Worm (Caenorhabditis elegans) whole organism, young adult: ENCODE data around the gene ghi-1.

Experiments used
- B0019.2 ChIP-seq: fragments of 200-800 bp; sonication (Bioruptor generic); conservative IDR thresholded peaks from 2 replicates; pipeline ENCODE4 v1.3.6; 2022; ENCODE audit warnings: missing genetic modification reagents, missing genetic modification characterization, missing compliant biosample characterization
- B0035.1 ChIP-seq: sonication (generic microtip); optimal IDR thresholded peaks from 2 replicates; lab custom pipeline; 2016; ENCODE audit warnings: missing genetic modification characterization, mild to moderate bottlenecking, missing compliant biosample characterization, missing genotype, missing genetic modification reagents
- F23B12.7 ChIP-seq: sonication (generic microtip); optimal IDR thresholded peaks from 2 replicates; lab custom pipeline; 2017; ENCODE audit warnings: missing genetic modification characterization, mild to moderate bottlenecking, missing compliant biosample characterization, antibody characterized with exemption, moderate library complexity; ENCODE audit not compliant: insufficient read depth
- F49E8.2 ChIP-seq: sonication (generic microtip); optimal IDR thresholded peaks from 3 replicates; lab custom pipeline; 2017; ENCODE audit warnings: missing genetic modification characterization, mild to moderate bottlenecking, missing compliant biosample characterization, antibody characterized with exemption, moderate library complexity; ENCODE audit not compliant: insufficient read depth
- F52B5.7 ChIP-seq: sonication (generic microtip); optimal IDR thresholded peaks from 2 replicates; lab custom pipeline; 2016; ENCODE audit warnings: mild to moderate bottlenecking, missing genetic modification characterization, missing compliant biosample characterization
- F57C9.4 ChIP-seq: sonication (generic microtip); optimal IDR thresholded peaks from 2 replicates; lab custom pipeline; 2017; ENCODE audit warnings: mild to moderate bottlenecking, missing genetic modification characterization, missing compliant biosample characterization
- K12H6.12 ChIP-seq: fragments of 200-800 bp; sonication (Bioruptor generic); optimal IDR thresholded peaks from 2 replicates; lab custom pipeline; 2018; ENCODE audit warnings: mild to moderate bottlenecking, missing genetic modification characterization, missing compliant biosample characterization
- Y56A3A.18 ChIP-seq: fragments of 200-800 bp; sonication (Bioruptor generic); IDR thresholded peaks from 2 replicates; pipeline ENCODE4 v1.3.6; 2022; ENCODE audit warnings: missing genetic modification reagents, missing genetic modification characterization, missing compliant biosample characterization
- Y67H2A.10 ChIP-seq: fragments of 200-800 bp; sonication (Bioruptor generic); conservative IDR thresholded peaks from 2 replicates; pipeline ENCODE4 v1.3.6; 2022; ENCODE audit warnings: missing genetic modification reagents, missing genetic modification characterization, missing compliant biosample characterization
- Y79H2A.3 ChIP-seq: fragments of 200-800 bp; sonication (Bioruptor generic); conservative IDR thresholded peaks from 2 replicates; pipeline ENCODE4 v1.3.6; 2022; ENCODE audit warnings: missing genetic modification reagents, missing genetic modification characterization, missing compliant biosample characterization
- akir-1 ChIP-seq: fragments of 200-800 bp; sonication (Bioruptor generic); optimal IDR thresholded peaks from 2 replicates; lab custom pipeline; 2018; ENCODE audit warnings: mild to moderate bottlenecking, missing genetic modification characterization, moderate library complexity, missing compliant biosample characterization
- aptf-2 ChIP-seq: fragments of 200-800 bp; sonication (Bioruptor generic); conservative IDR thresholded peaks from 2 replicates; pipeline ENCODE4 v1.3.6; 2022; ENCODE audit warnings: missing genetic modification reagents, missing genetic modification characterization, missing compliant biosample characterization
- attf-6 ChIP-seq: fragments of 200-800 bp; sonication (Bioruptor generic); IDR thresholded peaks from 2 replicates; pipeline ENCODE4 v1.3.6; 2022; ENCODE audit warnings: missing genetic modification reagents, missing genetic modification characterization, missing compliant biosample characterization
- cebp-1 ChIP-seq, 2 experiments: fragments of 200-800 bp in 1 of 2; sonication (Bioruptor generic) in 1 of 2; sonication (generic microtip) in 1 of 2; IDR thresholded peaks in 1 of 2; optimal IDR thresholded peaks in 1 of 2; 2 replicates each; pipeline versions ENCODE4 v1.3.6 to Lab custom; 2017 to 2022; ENCODE audit warnings: missing compliant biosample characterization in 2 of 2, missing genetic modification characterization in 2 of 2, mild to moderate bottlenecking in 1 of 2, missing genetic modification reagents in 1 of 2, moderate library complexity in 1 of 2
- ceh-58 ChIP-seq: fragments of 200-800 bp; sonication (Bioruptor generic); IDR thresholded peaks from 2 replicates; pipeline ENCODE4 v1.3.6; 2022; ENCODE audit warnings: missing genetic modification characterization, missing compliant biosample characterization
- ceh-79 ChIP-seq: sonication (generic microtip); optimal IDR thresholded peaks from 2 replicates; lab custom pipeline; 2017; ENCODE audit warnings: mild to moderate bottlenecking, missing genetic modification characterization, missing compliant biosample characterization
- ceh-91 ChIP-seq: fragments of 200-800 bp; sonication (Bioruptor generic); IDR thresholded peaks from 2 replicates; pipeline ENCODE4 v1.3.6; 2022; ENCODE audit warnings: missing genetic modification reagents, missing genetic modification characterization, missing compliant biosample characterization
- egl-18 ChIP-seq: fragments of 200-800 bp; sonication (Bioruptor generic); IDR thresholded peaks from 2 replicates; pipeline ENCODE4 v1.3.6; 2022; ENCODE audit warnings: missing genetic modification reagents, missing genetic modification characterization, missing compliant biosample characterization
- ekl-4 ChIP-seq: fragments of 200-800 bp; sonication (Bioruptor generic); IDR thresholded peaks from 2 replicates; pipeline ENCODE4 v1.3.6; 2022; ENCODE audit warnings: missing genetic modification reagents, missing genetic modification characterization, missing compliant biosample characterization
- gei-17 ChIP-seq: fragments of 200-800 bp; sonication (Bioruptor generic); optimal IDR thresholded peaks from 2 replicates; lab custom pipeline; 2018; ENCODE audit warnings: mild to moderate bottlenecking, missing genetic modification characterization, missing compliant biosample characterization
- lin-26 ChIP-seq: fragments of 200-800 bp; sonication (Bioruptor generic); IDR thresholded peaks from 2 replicates; pipeline ENCODE4 v1.3.6; 2022; ENCODE audit warnings: missing genetic modification reagents, missing genetic modification characterization, missing compliant biosample characterization
- lir-1 ChIP-seq: fragments of 200-800 bp; sonication (Bioruptor generic); conservative IDR thresholded peaks from 2 replicates; pipeline ENCODE4 v1.3.6; 2022; ENCODE audit warnings: missing genetic modification reagents, missing genetic modification characterization, missing compliant biosample characterization
- lsl-1 ChIP-seq: fragments of 200-800 bp; sonication (Bioruptor generic); optimal IDR thresholded peaks from 2 replicates; lab custom pipeline; 2018; ENCODE audit warnings: mild to moderate bottlenecking, missing genetic modification characterization, moderate library complexity, missing compliant biosample characterization
- madf-6 ChIP-seq: fragments of 200-800 bp; sonication (Bioruptor generic); IDR thresholded peaks from 2 replicates; pipeline ENCODE4 v1.3.6; 2022; ENCODE audit warnings: missing genetic modification reagents, missing genetic modification characterization, missing compliant biosample characterization
- mcd-1 ChIP-seq: fragments of 200-800 bp; sonication (Bioruptor generic); IDR thresholded peaks from 2 replicates; pipeline ENCODE4 v1.3.6; 2022; ENCODE audit warnings: missing genetic modification reagents, missing genetic modification characterization, missing compliant biosample characterization
- mes-4 ChIP-seq: sonication (generic microtip); optimal IDR thresholded peaks from 2 replicates; lab custom pipeline; 2016; ENCODE audit warnings: missing genotype, missing genetic modification characterization, missing compliant biosample characterization
- nfya-2 ChIP-seq: fragments of 200-800 bp; sonication (Bioruptor generic); IDR thresholded peaks from 2 replicates; pipeline ENCODE4 v1.3.6; 2022; ENCODE audit warnings: missing genetic modification reagents, missing genetic modification characterization, missing compliant biosample characterization
- nhr-27 ChIP-seq: fragments of 200-800 bp; sonication (Bioruptor generic); optimal IDR thresholded peaks from 2 replicates; lab custom pipeline; 2018; ENCODE audit warnings: mild to moderate bottlenecking, missing genetic modification characterization, moderate library complexity, missing compliant biosample characterization
- nhr-90 ChIP-seq: sonication (generic microtip); optimal IDR thresholded peaks from 2 replicates; lab custom pipeline; 2016; ENCODE audit warnings: missing genotype, mild to moderate bottlenecking, missing genetic modification characterization, missing compliant biosample characterization
- tbp1 ChIP-seq: fragments of 200-800 bp; sonication (Bioruptor generic); optimal IDR thresholded peaks from 2 replicates; lab custom pipeline; 2018; ENCODE audit warnings: mild to moderate bottlenecking, missing genetic modification characterization, missing compliant biosample characterization
- xnd-1 ChIP-seq: sonication (generic microtip); optimal IDR thresholded peaks from 2 replicates; lab custom pipeline; 2016; ENCODE audit warnings: missing genotype, missing genetic modification reagents, missing genetic modification characterization, missing compliant biosample characterization
- zfh-2 ChIP-seq: fragments of 200-800 bp; sonication (Bioruptor generic); conservative IDR thresholded peaks from 2 replicates; pipeline ENCODE4 v1.3.6; 2022; ENCODE audit warnings: missing genetic modification reagents, missing genetic modification characterization, missing compliant biosample characterization
- ztf-22 ChIP-seq: fragments of 200-800 bp; sonication (Bioruptor generic); optimal IDR thresholded peaks from 2 replicates; lab custom pipeline; 2018; ENCODE audit warnings: mild to moderate bottlenecking, missing genetic modification characterization, moderate library complexity, missing compliant biosample characterization
- ztf-25 ChIP-seq: fragments of 200-800 bp; sonication (Bioruptor generic); IDR thresholded peaks from 2 replicates; pipeline ENCODE4 v1.3.6; 2022; ENCODE audit warnings: missing genetic modification reagents, missing genetic modification characterization, missing compliant biosample characterization
- ztf-26 ChIP-seq: sonication (generic microtip); optimal IDR thresholded peaks from 2 replicates; lab custom pipeline; 2017; ENCODE audit warnings: missing genetic modification characterization, missing compliant biosample characterization

ghi-1 gene

ce11 chrII:11680220-11680619 lies 33.7 kb downstream of the ghi-1 start:
- TF ChIP-seq zfh-2: no peak
- TF ChIP-seq ztf-22 (GFP tag; lab: Kevin White, UChicago): no peak
- TF ChIP-seq F52B5.7 (tag; lab: Kevin White, UChicago): no peak
- TF ChIP-seq lsl-1: peak; percentile 91
- TF ChIP-seq mcd-1 (GFP tag; lab: Robert Waterston, UW): no peak
- no peak for TF ChIP-seq B0035.1 (tag; lab: Kevin White, UChicago)
- no peak for TF ChIP-seq Y67H2A.10 (GFP tag; lab: Robert Waterston, UW)
- TF ChIP-seq B0019.2 (GFP tag; lab: Robert Waterston, UW): peak; percentile 63; the same call in 1 of the 2 replicates
- TF ChIP-seq cebp-1 (GFP tag; IDR thresholded peaks at IDR 0.05; lab: Robert Waterston, UW): no peak
- peak; percentile 69 for TF ChIP-seq cebp-1 (tag; optimal IDR thresholded peaks at IDR 0.05; lab: Kevin White, UChicago)
- TF ChIP-seq madf-6 (GFP tag; lab: Robert Waterston, UW): peak; percentile 42; the same call in 1 of the 2 replicates
- TF ChIP-seq F49E8.2 (tag; lab: Kevin White, UChicago): no peak
- TF ChIP-seq xnd-1: peak; percentile 12
- no peak for TF ChIP-seq ekl-4 (GFP tag; lab: Robert Waterston, UW)

- TF ChIP-seq lin-26 (GFP tag; lab: Robert Waterston, UW) (no peak), Y79H2A.3 (GFP tag; lab: Robert Waterston, UW) (no peak), egl-18 (no peak), attf-6 (no peak), F57C9.4 (tag; lab: Kevin White, UChicago) (no peak), madf-6 (GFP tag; lab: Robert Waterston, UW) (no peak), nhr-27 (tag; lab: Kevin White, UChicago) (no peak), Y56A3A.18 (GFP tag; lab: Robert Waterston, UW) (no peak), gei-17 (GFP tag; lab: Kevin White, UChicago) (no peak), F23B12.7 (tag; lab: Kevin White, UChicago) (no peak), ztf-26 (tag; lab: Kevin White, UChicago) (no peak), akir-1 (no peak), lir-1 (no peak), ceh-79 (tag; lab: Kevin White, UChicago) (no peak), B0019.2 (GFP tag; lab: Robert Waterston, UW) (no peak), ztf-25 (GFP tag; lab: Robert Waterston, UW) (no peak)
These were observed 34.7 kb downstream of the ghi-1 start, which contains the start of the genes sfxn-1.4 and C47D12.4 for ce11 chrII:11681136-11681824. Gene sfxn-1.4 (minus strand): TSS chrII:11681236. Gene C47D12.4 (plus strand): TSS chrII:11681774.

- TF ChIP-seq ceh-58 (GFP tag; lab: Robert Waterston, UW) (no peak), aptf-2 (GFP tag; lab: Robert Waterston, UW) (no peak), nfya-2 (GFP tag; lab: Robert Waterston, UW) (no peak), nhr-90 (tag; lab: Kevin White, UChicago) (no peak), Y79H2A.3 (GFP tag; lab: Robert Waterston, UW) (no peak), ceh-91 (GFP tag; lab: Robert Waterston, UW) (no peak), nhr-27 (tag; lab: Kevin White, UChicago) (no peak), mcd-1 (GFP tag; lab: Robert Waterston, UW) (no peak), Y67H2A.10 (GFP tag; lab: Robert Waterston, UW) (no peak), mes-4 (tag; lab: Kevin White, UChicago) (no peak), ztf-25 (GFP tag; lab: Robert Waterston, UW) (no peak), ztf-22 (GFP tag; lab: Kevin White, UChicago) (no peak), K12H6.12 (tag; lab: Kevin White, UChicago) (no peak), tbp1 (GFP tag; lab: Kevin White, UChicago) (no peak)
These were observed 38.6 kb downstream of the ghi-1 start, which contains the start of gene C47D12.5 for ce11 chrII:11685177-11685576. Gene C47D12.5 (minus strand): TSS chrII:11685277.
